Worm (Caenorhabditis elegans): ENCODE measurements around the gene sedl-1.
"Not testable (repeated sequence)": the region's sequence is repeated elsewhere in the genome, so short reads cannot be mapped to it uniquely, and the experiment has no call there.

Gene sedl-1

ce11 chrX:1437097-1437496 lies 3.0 kb downstream of the sedl-1 start:
- TF ChIP-seq ZK546.5 (tag; optimal IDR thresholded peaks at IDR 0.05), result no peak
- peak; percentile 28 for TF ChIP-seq snpc-4 (tag; optimal IDR thresholded peaks at IDR 0.05)
- peak; percentile 19 for TF ChIP-seq lin-39 (tag; optimal IDR thresholded peaks at IDR 0.05)
- TF ChIP-seq hmg-11 (tag; optimal IDR thresholded peaks at IDR 0.05), result peak; percentile 45
- no peak for TF ChIP-seq tbx-2 (tag; optimal IDR thresholded peaks at IDR 0.05)
- peak; percentile 20 for TF ChIP-seq ceh-28 (tag; optimal IDR thresholded peaks at IDR 0.05)
- no peak for TF ChIP-seq unc-62 (GFP tag; optimal IDR thresholded peaks at IDR 0.05)

- TF ChIP-seq ceh-9, nhr-77, aly-2 (tag; optimal IDR thresholded peaks at IDR 0.05): not testable (repeated sequence)
Observed at ce11 chrX:1430707-1431106, 9.4 kb downstream of the sedl-1 start, which contains the start of gene F19G12.1. Gene F19G12.1, plus strand, starts transcription at chrX:1431007.

- TF ChIP-seq ceh-28 (tag; optimal IDR thresholded peaks at IDR 0.05), result no peak
- TF ChIP-seq sea-2 (GFP tag; optimal IDR thresholded peaks at IDR 0.05), result no peak
- no peak for TF ChIP-seq ztf-4 (tag; optimal IDR thresholded peaks at IDR 0.05)
- TF ChIP-seq pha-4 (tag; optimal IDR thresholded peaks at IDR 0.05), result no peak
- TF ChIP-seq pqm-1 (tag; optimal IDR thresholded peaks at IDR 0.05), result no peak
- no peak for TF ChIP-seq fkh-2 (tag; optimal IDR thresholded peaks at IDR 0.05)
- no peak for TF ChIP-seq zag-1 (tag; optimal IDR thresholded peaks at IDR 0.05)
- TF ChIP-seq hmg-11 (tag; optimal IDR thresholded peaks at IDR 0.05), result no peak
- no peak for TF ChIP-seq unc-39 (tag; optimal IDR thresholded peaks at IDR 0.05)
- no peak for TF ChIP-seq nhr-43 (tag; optimal IDR thresholded peaks at IDR 0.05; ENCODE audit: poor library complexity, severe bottlenecking)
- no peak for TF ChIP-seq elt-3 (tag; optimal IDR thresholded peaks at IDR 0.05)
- no peak for TF ChIP-seq R02D3.7 (tag; optimal IDR thresholded peaks at IDR 0.05)
- no peak for TF ChIP-seq elt-2 (tag; optimal IDR thresholded peaks at IDR 0.05)
Observed at ce11 chrX:1426425-1426824, 13.6 kb downstream of the sedl-1 start, which contains the start of gene F19G12.11. Gene F19G12.11, minus strand, starts transcription at chrX:1426525.

- TF ChIP-seq tbx-2 (tag; optimal IDR thresholded peaks at IDR 0.05), result no peak
- TF ChIP-seq nhr-23 (tag; optimal IDR thresholded peaks at IDR 0.05), result no peak
- no peak for TF ChIP-seq elt-1 (tag; optimal IDR thresholded peaks at IDR 0.05)
- no peak for TF ChIP-seq ceh-9 (tag; optimal IDR thresholded peaks at IDR 0.05)
- TF ChIP-seq lsy-12 (tag; optimal IDR thresholded peaks at IDR 0.05), result no peak
- TF ChIP-seq ztf-4 (tag; optimal IDR thresholded peaks at IDR 0.05), result no peak
- TF ChIP-seq sea-2 (GFP tag; optimal IDR thresholded peaks at IDR 0.05), result no peak
- no peak for TF ChIP-seq ceh-82 (tag; optimal IDR thresholded peaks at IDR 0.05)
Observed at ce11 chrX:1424509-1424908, 15.6 kb downstream of the sedl-1 start, which contains the start of gene F19G12.3. Gene F19G12.3, plus strand, starts transcription at chrX:1424809.

- peak; percentile 48 for TF ChIP-seq elt-2 (tag; optimal IDR thresholded peaks at IDR 0.05)
Observed at ce11 chrX:1422221-1422620, 17.8 kb downstream of the sedl-1 start.

- TF ChIP-seq fkh-10 (GFP tag; optimal IDR thresholded peaks at IDR 0.05), result no peak
- peak; percentile 40 for TF ChIP-seq elt-2 (tag; optimal IDR thresholded peaks at IDR 0.05)
- peak; percentile 10 for TF ChIP-seq snpc-4 (tag; optimal IDR thresholded peaks at IDR 0.05)
- TF ChIP-seq fos-1 (tag; optimal IDR thresholded peaks at IDR 0.05), result no peak
- TF ChIP-seq skn-1 (tag; optimal IDR thresholded peaks at IDR 0.05), result peak; percentile 97
- no peak for TF ChIP-seq sea-2 (GFP tag; optimal IDR thresholded peaks at IDR 0.05)
Observed at ce11 chrX:1420524-1420923, 19.5 kb downstream of the sedl-1 start.

- peak; percentile 43 for TF ChIP-seq elt-2 (tag; optimal IDR thresholded peaks at IDR 0.05)
- TF ChIP-seq pha-4 (tag; optimal IDR thresholded peaks at IDR 0.05), result peak; percentile 14
- TF ChIP-seq nhr-23 (tag; optimal IDR thresholded peaks at IDR 0.05), result no peak
- TF ChIP-seq skn-1 (tag; optimal IDR thresholded peaks at IDR 0.05), result peak; percentile 92
Observed at ce11 chrX:1419163-1419696, 20.8 kb downstream of the sedl-1 start, which contains the start of gene F19G12.9. Gene F19G12.9, plus strand, starts transcription at chrX:1419213.
